Worm (Caenorhabditis elegans) whole organism, young adult: ENCODE results near the gene nhr-26.

Source experiments
- C17E4.6 ChIP-seq: fragments of 200-800 bp; sonication (Bioruptor generic); IDR thresholded peaks from 2 replicates; pipeline ENCODE4 v1.3.6; 2022; ENCODE audit warnings: missing genetic modification reagents, missing genetic modification characterization, missing compliant biosample characterization
- F10E7.11 ChIP-seq: sonication (generic microtip); optimal IDR thresholded peaks from 2 replicates; lab custom pipeline; 2017; ENCODE audit warnings: mild to moderate bottlenecking, missing genetic modification characterization, moderate library complexity, missing compliant biosample characterization
- F23B12.7 ChIP-seq: sonication (generic microtip); optimal IDR thresholded peaks from 2 replicates; lab custom pipeline; 2017; ENCODE audit warnings: missing genetic modification characterization, mild to moderate bottlenecking, missing compliant biosample characterization, antibody characterized with exemption, moderate library complexity; ENCODE audit not compliant: insufficient read depth
- F39B2.1 ChIP-seq: fragments of 200-800 bp; sonication (Bioruptor generic); IDR thresholded peaks from 2 replicates; pipeline ENCODE4 v1.3.6; 2022; ENCODE audit warnings: missing genetic modification reagents, missing genetic modification characterization, missing compliant biosample characterization
- F52B5.7 ChIP-seq: sonication (generic microtip); optimal IDR thresholded peaks from 2 replicates; lab custom pipeline; 2016; ENCODE audit warnings: mild to moderate bottlenecking, missing genetic modification characterization, missing compliant biosample characterization
- F57A8.1 ChIP-seq: fragments of 200-800 bp; sonication (Bioruptor generic); optimal IDR thresholded peaks from 2 replicates; lab custom pipeline; 2018; ENCODE audit warnings: mild to moderate bottlenecking, missing genetic modification characterization, moderate library complexity, missing compliant biosample characterization
- T26A5.8 ChIP-seq: sonication (generic microtip); optimal IDR thresholded peaks from 2 replicates; lab custom pipeline; 2016; ENCODE audit warnings: missing genetic modification characterization, missing compliant biosample characterization
- Y53G8AR.9 ChIP-seq: fragments of 200-800 bp; sonication (Bioruptor generic); conservative IDR thresholded peaks from 2 replicates; pipeline ENCODE4 v1.3.6; 2022; ENCODE audit warnings: missing genetic modification reagents, missing genetic modification characterization, missing compliant biosample characterization
- Y79H2A.3 ChIP-seq: fragments of 200-800 bp; sonication (Bioruptor generic); conservative IDR thresholded peaks from 2 replicates; pipeline ENCODE4 v1.3.6; 2022; ENCODE audit warnings: missing genetic modification reagents, missing genetic modification characterization, missing compliant biosample characterization
- ZK185.1 ChIP-seq: sonication (generic microtip); optimal IDR thresholded peaks from 2 replicates; lab custom pipeline; 2016; ENCODE audit warnings: mild to moderate bottlenecking, missing genetic modification characterization, missing compliant biosample characterization; ENCODE audit not compliant: poor library complexity, severe bottlenecking
- atf-7 ChIP-seq: sonication (generic microtip); optimal IDR thresholded peaks from 2 replicates; lab custom pipeline; 2017; ENCODE audit warnings: mild to moderate bottlenecking, missing genetic modification characterization, missing compliant biosample characterization
- attf-6 ChIP-seq: fragments of 200-800 bp; sonication (Bioruptor generic); IDR thresholded peaks from 2 replicates; pipeline ENCODE4 v1.3.6; 2022; ENCODE audit warnings: missing genetic modification reagents, missing genetic modification characterization, missing compliant biosample characterization
- bed-1 ChIP-seq: fragments of 200-800 bp; sonication (Bioruptor generic); IDR thresholded peaks from 2 replicates; pipeline ENCODE4 v1.3.6; 2022; ENCODE audit warnings: missing genetic modification reagents, missing genetic modification characterization, missing compliant biosample characterization
- ceh-100 ChIP-seq: fragments of 200-800 bp; sonication (Bioruptor generic); IDR thresholded peaks from 2 replicates; pipeline ENCODE4 v1.3.6; 2022; ENCODE audit warnings: missing genetic modification reagents, missing genetic modification characterization, missing compliant biosample characterization
- ceh-40 ChIP-seq: fragments of 200-800 bp; sonication (Bioruptor generic); IDR thresholded peaks from 2 replicates; pipeline ENCODE4 v1.3.6; 2022; ENCODE audit warnings: missing genetic modification characterization, missing compliant biosample characterization
- ceh-79 ChIP-seq: sonication (generic microtip); optimal IDR thresholded peaks from 2 replicates; lab custom pipeline; 2017; ENCODE audit warnings: mild to moderate bottlenecking, missing genetic modification characterization, missing compliant biosample characterization
- ceh-91 ChIP-seq: fragments of 200-800 bp; sonication (Bioruptor generic); IDR thresholded peaks from 2 replicates; pipeline ENCODE4 v1.3.6; 2022; ENCODE audit warnings: missing genetic modification reagents, missing genetic modification characterization, missing compliant biosample characterization
- dpff-1 ChIP-seq: sonication (generic microtip); optimal IDR thresholded peaks from 2 replicates; lab custom pipeline; 2017; ENCODE audit warnings: mild to moderate bottlenecking, missing genetic modification characterization, missing compliant biosample characterization
- dpl-1 ChIP-seq: fragments of 150-350 bp; optimal IDR thresholded peaks from 2 replicates; lab custom pipeline; 2014; ENCODE audit warnings: missing biosample characterization, missing genetic modification reagents, missing genetic modification characterization
- ekl-4 ChIP-seq: fragments of 200-800 bp; sonication (Bioruptor generic); IDR thresholded peaks from 2 replicates; pipeline ENCODE4 v1.3.6; 2022; ENCODE audit warnings: missing genetic modification reagents, missing genetic modification characterization, missing compliant biosample characterization
- ets-4 ChIP-seq: fragments of 200-800 bp; sonication (Bioruptor generic); optimal IDR thresholded peaks from 2 replicates; lab custom pipeline; 2018; ENCODE audit warnings: mild to moderate bottlenecking, missing genetic modification characterization, missing compliant biosample characterization
- fkh-3 ChIP-seq: sonication (generic microtip); optimal IDR thresholded peaks from 2 replicates; lab custom pipeline; 2016; ENCODE audit warnings: mild to moderate bottlenecking, missing genetic modification characterization, missing compliant biosample characterization
- gei-17 ChIP-seq: fragments of 200-800 bp; sonication (Bioruptor generic); optimal IDR thresholded peaks from 2 replicates; lab custom pipeline; 2018; ENCODE audit warnings: mild to moderate bottlenecking, missing genetic modification characterization, missing compliant biosample characterization
- hlh-26 ChIP-seq: fragments of 200-800 bp; sonication (Bioruptor generic); conservative IDR thresholded peaks from 2 replicates; pipeline ENCODE4 v1.3.6; 2022; ENCODE audit warnings: missing genetic modification reagents, missing genetic modification characterization, missing compliant biosample characterization
- hmg-20 ChIP-seq: fragments of 200-800 bp; sonication (Bioruptor generic); IDR thresholded peaks from 2 replicates; pipeline ENCODE4 v1.3.6; 2022; ENCODE audit warnings: missing genetic modification reagents, missing genetic modification characterization, missing compliant biosample characterization
- hsf-1 ChIP-seq: fragments of 200-800 bp; sonication (Bioruptor generic); IDR thresholded peaks from 2 replicates; pipeline ENCODE4 v1.3.6; 2022; ENCODE audit warnings: missing genetic modification reagents, missing genetic modification characterization, missing compliant biosample characterization
- lag-1 ChIP-seq: fragments of 200-800 bp; sonication (Bioruptor generic); IDR thresholded peaks from 2 replicates; pipeline ENCODE4 v1.3.6; 2022; ENCODE audit warnings: missing genetic modification reagents, missing genetic modification characterization, missing compliant biosample characterization
- lin-26 ChIP-seq: fragments of 200-800 bp; sonication (Bioruptor generic); IDR thresholded peaks from 2 replicates; pipeline ENCODE4 v1.3.6; 2022; ENCODE audit warnings: missing genetic modification reagents, missing genetic modification characterization, missing compliant biosample characterization
- lsy-27 ChIP-seq: sonication (generic microtip); optimal IDR thresholded peaks from 2 replicates; lab custom pipeline; 2017; ENCODE audit warnings: missing genetic modification characterization, mild to moderate bottlenecking, missing compliant biosample characterization, antibody characterized with exemption, missing genotype, borderline replicate concordance; ENCODE audit not compliant: insufficient read depth
- madf-10 ChIP-seq: sonication (generic microtip); optimal IDR thresholded peaks from 2 replicates; lab custom pipeline; 2016; ENCODE audit warnings: mild to moderate bottlenecking, missing genetic modification characterization, missing compliant biosample characterization
- mel-28 ChIP-seq: sonication (generic microtip); optimal IDR thresholded peaks from 2 replicates; lab custom pipeline; 2016; ENCODE audit warnings: borderline replicate concordance, mild to moderate bottlenecking, missing genetic modification characterization, missing compliant biosample characterization
- nfyb-1 ChIP-seq: fragments of 200-800 bp; sonication (Bioruptor generic); IDR thresholded peaks from 2 replicates; pipeline ENCODE4 v1.3.6; 2022; ENCODE audit warnings: missing genetic modification reagents, missing genetic modification characterization, missing compliant biosample characterization
- nhr-120 ChIP-seq: fragments of 200-800 bp; sonication (Bioruptor generic); IDR thresholded peaks from 2 replicates; pipeline ENCODE4 v1.3.6; 2022; ENCODE audit warnings: missing genetic modification characterization, missing compliant biosample characterization
- nhr-90 ChIP-seq: sonication (generic microtip); optimal IDR thresholded peaks from 2 replicates; lab custom pipeline; 2016; ENCODE audit warnings: missing genotype, mild to moderate bottlenecking, missing genetic modification characterization, missing compliant biosample characterization
- pbrm-1 ChIP-seq: fragments of 200-800 bp; sonication (Bioruptor generic); IDR thresholded peaks from 2 replicates; pipeline ENCODE4 v1.3.6; 2022; ENCODE audit warnings: missing genetic modification reagents, missing genetic modification characterization, missing compliant biosample characterization
- pha-4 ChIP-seq: fragments of 150-350 bp; sonication (generic microtip); optimal IDR thresholded peaks from 2 replicates; lab custom pipeline; 2014; ENCODE audit warnings: missing biosample characterization, missing genetic modification reagents, missing genetic modification characterization
- repo-1 ChIP-seq: sonication (generic microtip); optimal IDR thresholded peaks from 2 replicates; lab custom pipeline; 2017; ENCODE audit warnings: mild to moderate bottlenecking, missing genetic modification characterization, missing compliant biosample characterization
- rpc-1 ChIP-seq, 2 experiments: fragments of 150-350 bp in 1 of 2; sonication (generic microtip) in 1 of 2; optimal IDR thresholded peaks; 2 replicates each; lab custom pipeline; 2014 to 2018; ENCODE audit warnings: missing biosample characterization in 1 of 2, missing genetic modification characterization in 1 of 2, missing genetic modification reagents in 1 of 2, missing genotype in 1 of 2
- sdz-38 ChIP-seq: sonication (generic microtip); optimal IDR thresholded peaks from 2 replicates; lab custom pipeline; 2016; ENCODE audit warnings: missing genotype, missing genetic modification characterization, missing compliant biosample characterization
- snpc-3.4 ChIP-seq: sonication (generic microtip); optimal IDR thresholded peaks from 2 replicates; lab custom pipeline; 2017; ENCODE audit warnings: missing genetic modification characterization, mild to moderate bottlenecking, missing compliant biosample characterization, antibody characterized with exemption, moderate library complexity, missing genotype, missing genetic modification reagents
- sptf-2 ChIP-seq: fragments of 200-800 bp; sonication (Bioruptor generic); optimal IDR thresholded peaks from 2 replicates; lab custom pipeline; 2018; ENCODE audit warnings: mild to moderate bottlenecking, missing genetic modification characterization, missing compliant biosample characterization
- tlf-1 ChIP-seq: fragments of 200-800 bp; sonication (Bioruptor generic); optimal IDR thresholded peaks from 2 replicates; lab custom pipeline; 2018; ENCODE audit warnings: mild to moderate bottlenecking, missing genetic modification characterization, missing compliant biosample characterization
- unc-62 ChIP-seq: fragments of 150-350 bp; optimal IDR thresholded peaks from 2 replicates; lab custom pipeline; 2014; ENCODE audit warnings: missing biosample characterization, missing genetic modification reagents, missing genetic modification characterization
- zim-3 ChIP-seq: sonication (generic microtip); optimal IDR thresholded peaks from 2 replicates; lab custom pipeline; 2017; ENCODE audit warnings: mild to moderate bottlenecking, missing genetic modification characterization, moderate library complexity, missing compliant biosample characterization
- ztf-18 ChIP-seq: sonication (generic microtip); optimal IDR thresholded peaks from 2 replicates; lab custom pipeline; 2016; ENCODE audit warnings: missing genotype, mild to moderate bottlenecking, missing genetic modification characterization, missing compliant biosample characterization
- ztf-25 ChIP-seq: fragments of 200-800 bp; sonication (Bioruptor generic); IDR thresholded peaks from 2 replicates; pipeline ENCODE4 v1.3.6; 2022; ENCODE audit warnings: missing genetic modification reagents, missing genetic modification characterization, missing compliant biosample characterization
- ztf-26 ChIP-seq: sonication (generic microtip); optimal IDR thresholded peaks from 2 replicates; lab custom pipeline; 2017; ENCODE audit warnings: missing genetic modification characterization, missing compliant biosample characterization
- ztf-6 ChIP-seq: fragments of 200-800 bp; sonication (Bioruptor generic); IDR thresholded peaks from 2 replicates; pipeline ENCODE4 v1.3.6; 2022; ENCODE audit warnings: missing genetic modification reagents, missing genetic modification characterization, missing compliant biosample characterization

nhr-26 gene

ce11 chrX:12661091-12661526 is 39.2 kb downstream of the nhr-26 start (continued):
- TF ChIP-seq ZK185.1 (tag; lab: Kevin White, UChicago), result peak; percentile 84
- TF ChIP-seq pbrm-1 (GFP tag; lab: Robert Waterston, UW), result peak; percentile 85
- peak; percentile 74 for TF ChIP-seq repo-1 (tag; lab: Kevin White, UChicago)
- TF ChIP-seq Y53G8AR.9 (GFP tag; lab: Robert Waterston, UW), result no peak
- TF ChIP-seq nhr-90 (tag; lab: Kevin White, UChicago), result peak; percentile 76
- TF ChIP-seq F39B2.1, result no peak
- peak; percentile 69 for TF ChIP-seq atf-7 (tag; lab: Kevin White, UChicago)
- TF ChIP-seq attf-6 (GFP tag; lab: Robert Waterston, UW), result peak; percentile 72; the same call in 1 of the 2 replicates
- peak; percentile 54 for TF ChIP-seq ztf-18 (tag; lab: Kevin White, UChicago)
- TF ChIP-seq bed-1 (GFP tag; lab: Robert Waterston, UW), result no peak
- TF ChIP-seq T26A5.8 (tag; lab: Kevin White, UChicago), result peak; percentile 80
- peak; percentile 61; the same call in 1 of the 2 replicates for TF ChIP-seq ekl-4 (GFP tag; lab: Robert Waterston, UW)
- no peak for TF ChIP-seq nhr-120 (GFP tag; lab: Robert Waterston, UW)
- TF ChIP-seq hlh-26 (GFP tag; lab: Robert Waterston, UW), result no peak
- TF ChIP-seq F52B5.7 (tag; lab: Kevin White, UChicago), result peak; percentile 64
- peak; percentile 73 for TF ChIP-seq zim-3 (tag; lab: Kevin White, UChicago)
- TF ChIP-seq hsf-1 (GFP tag; lab: Robert Waterston, UW), result 0 out of 2 replicates have a peak, but pooled peaks have one; percentile 5
- peak; percentile 69; the same call in 1 of the 2 replicates for TF ChIP-seq hmg-20
- no peak for TF ChIP-seq F23B12.7
- TF ChIP-seq tlf-1 (GFP tag; lab: Kevin White, UChicago), result no peak
- TF ChIP-seq sptf-2, result peak; percentile 77
- peak; percentile 88 for TF ChIP-seq rpc-1 (optimal IDR thresholded peaks at IDR 0.05; lab: Kevin White, UChicago)
- peak; percentile 90 for TF ChIP-seq rpc-1 (tag; optimal IDR thresholded peaks at IDR 0.05; lab: Kevin White, UChicago)
- TF ChIP-seq ztf-6 (GFP tag; lab: Robert Waterston, UW), result no peak
- no peak for TF ChIP-seq sdz-38 (tag; lab: Kevin White, UChicago)
- peak; percentile 80 for TF ChIP-seq nfyb-1 (GFP tag; lab: Robert Waterston, UW)
- no peak for TF ChIP-seq Y79H2A.3 (GFP tag; lab: Robert Waterston, UW)
- no peak for TF ChIP-seq C17E4.6 (GFP tag; lab: Robert Waterston, UW)
- TF ChIP-seq ceh-40 (GFP tag; lab: Robert Waterston, UW), result peak; percentile 63; the same call in 1 of the 2 replicates
- no peak for TF ChIP-seq lag-1 (GFP tag; lab: Robert Waterston, UW)
- peak; percentile 60; the same call in 1 of the 2 replicates for TF ChIP-seq ztf-25 (GFP tag; lab: Robert Waterston, UW)
- no peak for TF ChIP-seq lsy-27 (tag; lab: Kevin White, UChicago)
- peak; percentile 27 for TF ChIP-seq ets-4 (GFP tag; lab: Kevin White, UChicago)
- TF ChIP-seq ceh-100, result 0 out of 2 replicates have a peak, but pooled peaks have one; percentile 23
- TF ChIP-seq dpl-1 (GFP tag; lab: Kevin White, UChicago), result no peak
- TF ChIP-seq mel-28, result no peak
- peak; percentile 71 for TF ChIP-seq madf-10
- TF ChIP-seq ceh-79, result peak; percentile 31
- TF ChIP-seq lin-26 (GFP tag; lab: Robert Waterston, UW), result peak; percentile 83
- no peak for TF ChIP-seq ceh-91 (GFP tag; lab: Robert Waterston, UW)
- TF ChIP-seq unc-62 (GFP tag; lab: Kevin White, UChicago), result no peak
- peak; percentile 23 for TF ChIP-seq F10E7.11 (tag; lab: Kevin White, UChicago)
- no peak for TF ChIP-seq dpff-1 (tag; lab: Kevin White, UChicago)
- peak; percentile 64 for TF ChIP-seq fkh-3 (tag; lab: Kevin White, UChicago)
- peak; percentile 69 for TF ChIP-seq gei-17 (GFP tag; lab: Kevin White, UChicago)
- TF ChIP-seq ztf-26 (tag; lab: Kevin White, UChicago), result peak; percentile 75
- peak; percentile 79 for TF ChIP-seq snpc-3.4 (tag; lab: Kevin White, UChicago)
- TF ChIP-seq pha-4 (tag; lab: Kevin White, UChicago), result no peak
- TF ChIP-seq F57A8.1, result no peak
